Fruit fly (Drosophila melanogaster) whole organism, embryonic: Measurements from ENCODE around the gene CAH1.

Experiments
- Ada2b ChIP-seq: fragments of 200-800 bp; sonication (Bioruptor generic); IDR thresholded peaks from 2 replicates; pipeline ENCODE4 v1.3.6; 2022; ENCODE audit warnings: missing biosample characterization, missing genetic modification characterization
- Adf1 ChIP-seq: fragments of 200-800 bp; sonication (Bioruptor generic); IDR thresholded peaks from 2 replicates; pipeline ENCODE4 v1.3.6; 2022; ENCODE audit warnings: missing biosample characterization, missing genetic modification characterization
- Bdp1 ChIP-seq: fragments of 200-800 bp; sonication (Bioruptor generic); optimal IDR thresholded peaks from 3 replicates; lab custom pipeline; 2016; ENCODE audit warnings: missing biosample characterization, missing genetic modification characterization
- CG11247 ChIP-seq: fragments of 200-800 bp; sonication (Bioruptor generic); IDR thresholded peaks from 2 replicates; pipeline ENCODE4 v1.3.6; 2022; ENCODE audit warnings: missing biosample characterization, missing genetic modification characterization
- CG12659 ChIP-seq: fragments of 200-800 bp; sonication (Bioruptor generic); optimal IDR thresholded peaks from 3 replicates; lab custom pipeline; 2017; ENCODE audit warnings: mild to moderate bottlenecking, missing biosample characterization, missing genetic modification reagents, missing genetic modification characterization
- CG13424 ChIP-seq: fragments of 200-800 bp; sonication (Bioruptor generic); optimal IDR thresholded peaks from 2 replicates; lab custom pipeline; 2019; ENCODE audit warnings: missing biosample characterization, mild to moderate bottlenecking, missing genetic modification characterization, moderate library complexity
- CG15011 ChIP-seq: fragments of 200-800 bp; sonication (Bioruptor generic); optimal IDR thresholded peaks from 3 replicates; lab custom pipeline; 2018; ENCODE audit warnings: missing biosample characterization, mild to moderate bottlenecking, missing genetic modification characterization
- CG15479 ChIP-seq: fragments of 200-800 bp; sonication (Bioruptor generic); optimal IDR thresholded peaks from 3 replicates; lab custom pipeline; 2019; ENCODE audit warnings: missing biosample characterization, mild to moderate bottlenecking, missing genetic modification characterization, moderate library complexity
- CG15514 ChIP-seq: fragments of 200-800 bp; sonication (Bioruptor generic); optimal IDR thresholded peaks from 3 replicates; lab custom pipeline; 2017; ENCODE audit warnings: missing biosample characterization, missing genetic modification characterization, mild to moderate bottlenecking, moderate library complexity, missing genetic modification reagents
- CG16779 ChIP-seq: fragments of 200-800 bp; sonication (Bioruptor generic); IDR thresholded peaks from 2 replicates; pipeline ENCODE4 v1.3.6; 2022; ENCODE audit warnings: missing biosample characterization, missing genetic modification characterization
- CG17385 ChIP-seq: fragments of 200-800 bp; sonication (Bioruptor generic); optimal IDR thresholded peaks from 3 replicates; lab custom pipeline; 2018; ENCODE audit warnings: missing biosample characterization, mild to moderate bottlenecking, missing genetic modification characterization
- CG17802 ChIP-seq: fragments of 200-800 bp; sonication (Bioruptor generic); optimal IDR thresholded peaks from 2 replicates; lab custom pipeline; 2018; ENCODE audit warnings: missing biosample characterization, mild to moderate bottlenecking, missing genetic modification characterization, moderate library complexity
- CG2678 ChIP-seq: fragments of 200-800 bp; sonication (Bioruptor generic); optimal IDR thresholded peaks from 3 replicates; lab custom pipeline; 2019; ENCODE audit warnings: missing biosample characterization, mild to moderate bottlenecking, missing genetic modification characterization, moderate library complexity
- CG32772 ChIP-seq: fragments of 200-800 bp; sonication (Bioruptor generic); IDR thresholded peaks from 2 replicates; pipeline ENCODE4 v1.3.6; 2022; ENCODE audit warnings: missing biosample characterization, missing genetic modification characterization
- CG3281 ChIP-seq: fragments of 200-800 bp; sonication (Bioruptor generic); optimal IDR thresholded peaks from 3 replicates; lab custom pipeline; 2017; ENCODE audit warnings: missing biosample characterization, mild to moderate bottlenecking, missing genetic modification characterization
- CG42726 ChIP-seq: fragments of 200-800 bp; sonication (Bioruptor generic); IDR thresholded peaks from 2 replicates; pipeline ENCODE4 v1.3.6; 2022; ENCODE audit warnings: missing biosample characterization, missing genetic modification characterization; ENCODE audit not compliant: partially characterized antibody
- CG4404 ChIP-seq: fragments of 200-800 bp; sonication (Bioruptor generic); IDR thresholded peaks from 2 replicates; pipeline ENCODE4 v1.3.6; 2022; ENCODE audit warnings: missing biosample characterization, missing genetic modification characterization
- CoRest ChIP-seq: fragments of 200-800 bp; sonication (Bioruptor generic); optimal IDR thresholded peaks from 3 replicates; lab custom pipeline; 2018; ENCODE audit warnings: missing biosample characterization, mild to moderate bottlenecking, missing genetic modification characterization, moderate library complexity
- Ets65A ChIP-seq: fragments of 200-800 bp; sonication (Bioruptor generic); peaks from one replicate; lab custom pipeline; 2016; ENCODE audit warnings: missing biosample characterization, missing genetic modification characterization
- Gug ChIP-seq: fragments of 200-800 bp; sonication (Bioruptor generic); IDR thresholded peaks from 4 replicates; pipeline ENCODE4 v1.3.6; 2022; ENCODE audit warnings: missing biosample characterization, missing genetic modification characterization
- H2.0 ChIP-seq: fragments of 200-800 bp; sonication (Bioruptor generic); IDR thresholded peaks from 2 replicates; pipeline ENCODE4 v1.3.6; 2022; ENCODE audit warnings: missing biosample characterization, missing genetic modification characterization
- Hmr ChIP-seq: fragments of 200-800 bp; sonication (Bioruptor generic); optimal IDR thresholded peaks from 3 replicates; lab custom pipeline; 2017; ENCODE audit warnings: mild to moderate bottlenecking, missing biosample characterization, missing genetic modification reagents, missing genetic modification characterization
- Hsf ChIP-seq: fragments of 200-800 bp; sonication (Bioruptor generic); optimal IDR thresholded peaks from 3 replicates; lab custom pipeline; 2016; ENCODE audit warnings: missing biosample characterization, missing genetic modification characterization
- Lim3 ChIP-seq: fragments of 200-800 bp; sonication (Bioruptor generic); IDR thresholded peaks from 2 replicates; pipeline ENCODE4 v1.3.6; 2022; ENCODE audit warnings: missing biosample characterization, missing genetic modification characterization
- Mrtf ChIP-seq: fragments of 200-800 bp; sonication (Bioruptor generic); IDR thresholded peaks from 3 replicates; pipeline ENCODE4 v1.3.6; 2022; ENCODE audit warnings: missing biosample characterization, missing genetic modification characterization
- Myb ChIP-seq: fragments of 200-800 bp; sonication (Bioruptor generic); optimal IDR thresholded peaks from 2 replicates; lab custom pipeline; 2016; ENCODE audit warnings: missing biosample characterization, missing genetic modification characterization
- NC2β ChIP-seq: fragments of 200-800 bp; sonication (Bioruptor generic); optimal IDR thresholded peaks from 2 replicates; lab custom pipeline; 2016; ENCODE audit warnings: missing biosample characterization, missing genetic modification characterization
- Neu2 ChIP-seq: fragments of 200-800 bp; sonication (Bioruptor generic); optimal IDR thresholded peaks from 3 replicates; lab custom pipeline; 2016; ENCODE audit warnings: missing biosample characterization, missing genetic modification characterization, borderline replicate concordance
- Nf-YB ChIP-seq: fragments of 200-800 bp; sonication (Bioruptor generic); optimal IDR thresholded peaks from 3 replicates; lab custom pipeline; 2019; ENCODE audit warnings: missing biosample characterization, mild to moderate bottlenecking, missing genetic modification characterization, moderate library complexity
- Spps ChIP-seq: fragments of 200-800 bp; sonication (Bioruptor generic); optimal IDR thresholded peaks from 2 replicates; lab custom pipeline; 2018; ENCODE audit warnings: missing biosample characterization, mild to moderate bottlenecking, missing genetic modification characterization
- Ssrp ChIP-seq: fragments of 200-800 bp; sonication (Bioruptor generic); optimal IDR thresholded peaks from 2 replicates; lab custom pipeline; 2018; ENCODE audit warnings: missing biosample characterization, mild to moderate bottlenecking, missing genetic modification characterization, moderate library complexity
- Taf1 ChIP-seq: fragments of 200-800 bp; sonication (Bioruptor generic); IDR thresholded peaks from 2 replicates; pipeline ENCODE4 v1.3.6; 2022; ENCODE audit warnings: missing biosample characterization, missing genetic modification characterization
- Xrp1 ChIP-seq: fragments of 200-800 bp; sonication (Bioruptor generic); IDR thresholded peaks from 2 replicates; pipeline ENCODE4 v1.3.6; 2022; ENCODE audit warnings: missing biosample characterization, missing genetic modification characterization
- YL-1 ChIP-seq: fragments of 200-800 bp; sonication (Bioruptor generic); optimal IDR thresholded peaks from 3 replicates; lab custom pipeline; 2017; ENCODE audit warnings: missing biosample characterization, mild to moderate bottlenecking, missing genetic modification characterization
- abd-A ChIP-seq: fragments of 200-800 bp; sonication (Bioruptor generic); optimal IDR thresholded peaks from 3 replicates; lab custom pipeline; 2019; ENCODE audit warnings: missing biosample characterization, mild to moderate bottlenecking, missing genetic modification characterization, moderate library complexity
- bsh ChIP-seq, 2 experiments: fragments of 200-800 bp; sonication (Bioruptor generic); optimal IDR thresholded peaks; 2 replicates each; lab custom pipeline; 2017 to 2018; ENCODE audit warnings: mild to moderate bottlenecking in 2 of 2, missing biosample characterization in 2 of 2, missing genetic modification characterization in 2 of 2, moderate library complexity in 1 of 2
- corto ChIP-seq: fragments of 200-800 bp; sonication (Bioruptor generic); optimal IDR thresholded peaks from 2 replicates; lab custom pipeline; 2016; ENCODE audit warnings: missing biosample characterization, mild to moderate bottlenecking, missing genetic modification characterization, moderate library complexity
- crol ChIP-seq: fragments of 200-800 bp; sonication (Bioruptor generic); IDR thresholded peaks from 2 replicates; pipeline ENCODE4 v1.3.6; 2022; ENCODE audit warnings: missing biosample characterization, missing genetic modification characterization
- danr ChIP-seq: fragments of 200-800 bp; sonication (Bioruptor generic); IDR thresholded peaks from 2 replicates; pipeline ENCODE4 v1.3.6; 2022; ENCODE audit warnings: missing biosample characterization, missing genetic modification characterization
- dimm ChIP-seq: fragments of 200-800 bp; sonication (Bioruptor generic); IDR thresholded peaks from 2 replicates; pipeline ENCODE4 v1.3.6; 2022; ENCODE audit warnings: missing biosample characterization, missing genetic modification characterization
- esg ChIP-seq: fragments of 200-800 bp; sonication (Bioruptor generic); conservative IDR thresholded peaks from 2 replicates; pipeline ENCODE4 v1.3.6; 2022; ENCODE audit warnings: missing biosample characterization, missing genetic modification characterization
- her ChIP-seq: fragments of 200-800 bp; sonication (Bioruptor generic); optimal IDR thresholded peaks from 2 replicates; lab custom pipeline; 2016; ENCODE audit warnings: missing biosample characterization, missing genetic modification characterization
- jumu ChIP-seq: fragments of 200-800 bp; sonication (Bioruptor generic); optimal IDR thresholded peaks from 3 replicates; lab custom pipeline; 2016; ENCODE audit warnings: missing biosample characterization, missing genetic modification characterization
- klu ChIP-seq: fragments of 200-800 bp; sonication (Bioruptor generic); IDR thresholded peaks from 2 replicates; pipeline ENCODE4 v1.3.6; 2022; ENCODE audit warnings: missing biosample characterization, missing genetic modification characterization
- pnt ChIP-seq: fragments of 200-800 bp; sonication (Bioruptor generic); optimal IDR thresholded peaks from 3 replicates; lab custom pipeline; 2016; ENCODE audit warnings: missing biosample characterization, missing genetic modification characterization
- seq ChIP-seq: fragments of 200-800 bp; sonication (Bioruptor generic); IDR thresholded peaks from 2 replicates; pipeline ENCODE4 v1.3.6; 2022; ENCODE audit warnings: missing biosample characterization, missing genetic modification characterization
- sqz ChIP-seq: fragments of 200-800 bp; sonication (Bioruptor generic); optimal IDR thresholded peaks from 3 replicates; lab custom pipeline; 2018; ENCODE audit warnings: missing biosample characterization, mild to moderate bottlenecking, missing genetic modification characterization
- tgo ChIP-seq: fragments of 200-800 bp; sonication (Bioruptor generic); IDR thresholded peaks from 3 replicates; pipeline ENCODE4 v1.3.6; 2022; ENCODE audit warnings: missing biosample characterization, missing genetic modification characterization
- zen2 ChIP-seq: fragments of 200-800 bp; sonication (Bioruptor generic); IDR thresholded peaks from 3 replicates; pipeline ENCODE4 v1.3.6; 2022; ENCODE audit warnings: missing biosample characterization, missing genetic modification characterization; ENCODE audit not compliant: partially characterized antibody

The CAH1 gene

DNA sequence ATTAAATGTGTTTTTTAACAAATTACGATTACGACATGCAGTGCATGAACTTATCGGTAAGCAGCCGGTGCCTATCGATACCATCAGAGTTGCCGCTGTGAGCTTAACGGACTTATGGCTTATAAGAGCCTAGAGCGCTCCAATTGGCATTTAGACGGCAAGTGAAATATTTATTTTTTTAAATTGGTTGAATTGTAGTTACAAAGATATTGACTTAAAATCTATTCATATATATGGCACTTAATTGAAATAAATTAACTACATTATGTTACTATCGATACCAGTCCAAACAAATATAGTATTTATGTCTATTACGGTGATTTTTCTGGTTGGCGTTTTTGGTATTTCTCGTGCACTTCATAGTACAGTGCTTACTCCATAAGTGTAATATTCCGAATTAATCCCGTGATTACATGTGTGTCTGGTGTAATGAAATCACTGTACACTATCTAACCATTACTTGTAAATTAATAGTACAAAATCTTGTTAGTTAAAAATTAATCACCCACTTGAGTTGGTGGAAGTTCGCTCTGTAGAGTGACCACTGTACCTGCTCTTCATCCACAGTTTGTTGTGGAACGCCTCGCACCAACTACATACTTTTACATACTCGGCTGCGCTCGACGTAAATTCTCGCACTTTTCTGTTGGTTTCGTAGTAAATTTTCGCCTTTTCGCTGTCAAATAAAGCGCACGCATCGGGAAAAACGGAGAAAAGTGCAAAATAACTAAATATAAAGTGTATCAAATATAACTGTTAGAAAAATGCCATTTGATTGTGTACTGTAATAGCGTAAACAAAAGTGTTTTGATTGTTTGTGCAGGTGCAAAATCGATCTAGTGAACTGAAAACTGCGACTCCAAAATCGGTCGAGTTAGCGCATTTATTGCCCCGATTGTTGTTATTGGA lies 31.8 kb downstream of the CAH1 start, which contains the start of the genes mRpS23 and CenG1A (continued):
- TF ChIP-seq Adf1 (GFP tag; lab: Robert Waterston, UW), result peak; percentile 95
- peak; percentile 100 for TF ChIP-seq H2.0 (GFP tag; lab: Robert Waterston, UW)
- peak; percentile 100 for TF ChIP-seq CG3281
- TF ChIP-seq Mrtf, result peak; percentile 100
- TF ChIP-seq zen2 (GFP tag; lab: Robert Waterston, UW), result no peak; the same call in 2 of the 3 replicates
- TF ChIP-seq esg, result peak; percentile 100
- TF ChIP-seq Taf1 (GFP tag; lab: Robert Waterston, UW), result peak; percentile 100
- TF ChIP-seq tgo (GFP tag; lab: Robert Waterston, UW), result peak; percentile 100
- TF ChIP-seq Ets65A, result peak; percentile 100
- TF ChIP-seq Xrp1 (GFP tag; lab: Robert Waterston, UW), result peak; percentile 100
- TF ChIP-seq Ssrp (tag; lab: Kevin White, UChicago), result peak; percentile 100
- TF ChIP-seq Myb (GFP tag; lab: Kevin White, UChicago), result peak; percentile 96
- TF ChIP-seq Ada2b (GFP tag; lab: Robert Waterston, UW), result peak; percentile 100
- TF ChIP-seq CG42726 (GFP tag; lab: Robert Waterston, UW), result peak; percentile 64
- peak; percentile 100 for TF ChIP-seq CG17385
- no peak for TF ChIP-seq corto (GFP tag; lab: Kevin White, UChicago)
- peak; percentile 99 for TF ChIP-seq danr
- TF ChIP-seq Neu2 (GFP tag; lab: Kevin White, UChicago), result peak; percentile 98
- peak; percentile 99 for TF ChIP-seq Spps
- TF ChIP-seq CG13424 (tag; lab: Kevin White, UChicago), result peak; percentile 100
- peak; percentile 99 for TF ChIP-seq klu (GFP tag; lab: Robert Waterston, UW)
- peak; percentile 80 for TF ChIP-seq CG15479
- peak; percentile 100 for TF ChIP-seq CG2678 (tag; lab: Kevin White, UChicago)
- TF ChIP-seq CG32772 (GFP tag; lab: Robert Waterston, UW), result peak; percentile 100
- TF ChIP-seq CG16779, result peak; percentile 100
- peak; percentile 96 for TF ChIP-seq Bdp1 (GFP tag; lab: Kevin White, UChicago)
- peak; percentile 99 for TF ChIP-seq Lim3 (GFP tag; lab: Robert Waterston, UW)
- TF ChIP-seq her (GFP tag; lab: Kevin White, UChicago), result peak; percentile 98
- peak; percentile 99 for TF ChIP-seq dimm
- peak; percentile 100 for TF ChIP-seq Hmr (GFP tag; lab: Kevin White, UChicago)
- peak; percentile 100 for TF ChIP-seq NC2β (GFP tag; lab: Kevin White, UChicago)
- TF ChIP-seq YL-1, result peak; percentile 99
- TF ChIP-seq sqz, result peak; percentile 99
- TF ChIP-seq seq (GFP tag; lab: Robert Waterston, UW), result peak; percentile 100
- TF ChIP-seq abd-A (tag; lab: Kevin White, UChicago), result no peak
- peak; percentile 100 for TF ChIP-seq CG4404 (GFP tag; lab: Robert Waterston, UW)
- TF ChIP-seq Nf-YB (GFP tag; lab: Kevin White, UChicago), result peak; percentile 92
- peak; percentile 96 for TF ChIP-seq CG15514 (GFP tag; lab: Kevin White, UChicago)
- TF ChIP-seq CG15011 (GFP tag; lab: Kevin White, UChicago), result peak; percentile 99
- peak; percentile 100 for TF ChIP-seq CG12659 (GFP tag; lab: Kevin White, UChicago)
- peak; percentile 93 for TF ChIP-seq crol (GFP tag; lab: Robert Waterston, UW)
- peak; percentile 100 for TF ChIP-seq Hsf (GFP tag; lab: Kevin White, UChicago)
- TF ChIP-seq Gug (GFP tag; lab: Robert Waterston, UW), result peak; percentile 100
- TF ChIP-seq CoRest (tag; lab: Kevin White, UChicago), result peak; percentile 100
- peak; percentile 100 for TF ChIP-seq bsh (GFP tag; optimal IDR thresholded peaks at IDR 0.05; lab: Kevin White, UChicago)
- peak; percentile 100 for TF ChIP-seq jumu (GFP tag; lab: Kevin White, UChicago)
- peak; percentile 100 for TF ChIP-seq CG11247 (GFP tag; lab: Robert Waterston, UW)
- TF ChIP-seq pnt (GFP tag; lab: Kevin White, UChicago), result peak; percentile 100
- peak; percentile 95 for TF ChIP-seq CG17802 (tag; lab: Kevin White, UChicago)
